5 worm cellular contexts compared by ENCODE assay signal in the genomic region with DNA sequence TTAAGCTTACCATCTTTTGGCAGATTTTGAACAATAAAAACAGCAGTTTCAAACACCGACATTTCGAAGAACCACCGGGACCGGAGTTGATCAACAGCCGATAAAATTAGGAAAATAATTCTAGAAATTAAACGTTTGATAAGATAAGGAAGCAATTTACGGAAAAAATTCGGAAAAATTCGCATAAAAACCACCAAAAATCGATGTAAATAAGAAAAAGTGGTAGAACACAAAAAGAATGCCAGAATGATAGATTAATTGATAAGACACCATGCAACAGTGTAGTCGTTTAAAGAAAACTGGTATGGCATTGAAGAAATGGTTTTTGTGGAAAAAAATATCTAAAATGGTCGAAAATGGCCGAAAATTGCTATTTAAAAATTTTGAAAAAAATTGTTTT.
TF ChIP-seq lines count a peak whose summit lies in the region.

A gene (minus strand): TSS at position 120 of the 400 bp plus-strand sequence.

TF ChIP-seq in whole organism, L1 larva, 84 proteins besides CTCF, POLR2A, EP300 and RAD21:
- TF ChIP-seq nhr-20 (tag; optimal IDR thresholded peaks at IDR 0.05; lab: Kevin White, UChicago) (peak; percentile 18), elt-2 (tag; optimal IDR thresholded peaks at IDR 0.05; lab: Kevin White, UChicago) (peak; percentile 57), mab-9 (GFP tag; IDR thresholded peaks at IDR 0.05; lab: Robert Waterston, UW) (no peak), swsn-7 (tag; optimal IDR thresholded peaks at IDR 0.05; lab: Kevin White, UChicago) (no peak), fkh-8 (tag; optimal IDR thresholded peaks at IDR 0.05; lab: Kevin White, UChicago) (no peak), unc-98 (GFP tag; IDR thresholded peaks at IDR 0.05; lab: Robert Waterston, UW) (no peak)

TF ChIP-seq in whole organism, L2 larva, 48 proteins besides CTCF, POLR2A, EP300 and RAD21:
- TF ChIP-seq ceh-16 (tag; optimal IDR thresholded peaks at IDR 0.05; lab: Kevin White, UChicago) (no peak), gmeb-1 (tag; optimal IDR thresholded peaks at IDR 0.05; lab: Kevin White, UChicago) (peak; percentile 9), fos-1 (tag; optimal IDR thresholded peaks at IDR 0.05; lab: Kevin White, UChicago) (peak; percentile 42), crh-2 (tag; optimal IDR thresholded peaks at IDR 0.05; lab: Kevin White, UChicago) (peak; percentile 1)
TF ChIP-seq in whole organism, L2 larva: peak in this region for 3.

TF ChIP-seq in whole organism, L3 larva, 47 proteins besides CTCF, POLR2A, EP300 and RAD21:
- TF ChIP-seq pha-4 (tag; optimal IDR thresholded peaks at IDR 0.05; lab: Kevin White, UChicago) (peak; percentile 68), ceh-28 (tag; optimal IDR thresholded peaks at IDR 0.05; lab: Kevin White, UChicago) (peak; percentile 7), eor-1 (tag; optimal IDR thresholded peaks at IDR 0.05; lab: Kevin White, UChicago) (no peak), ama-1 (optimal IDR thresholded peaks at IDR 0.05; lab: Kevin White, UChicago) (no peak), fos-1 (tag; optimal IDR thresholded peaks at IDR 0.05; lab: Kevin White, UChicago) (no peak), elt-1 (tag; optimal IDR thresholded peaks at IDR 0.05; lab: Kevin White, UChicago) (no peak), hmg-11 (tag; optimal IDR thresholded peaks at IDR 0.05; lab: Kevin White, UChicago) (no peak), ceh-16 (tag; optimal IDR thresholded peaks at IDR 0.05; lab: Kevin White, UChicago) (no peak), unc-39 (tag; optimal IDR thresholded peaks at IDR 0.05; lab: Kevin White, UChicago) (no peak), elt-2 (tag; optimal IDR thresholded peaks at IDR 0.05; lab: Kevin White, UChicago) (peak; percentile 89), pqm-1 (tag; optimal IDR thresholded peaks at IDR 0.05; lab: Kevin White, UChicago) (peak; percentile 78)

TF ChIP-seq in whole organism, L4 larva, 104 proteins besides CTCF, POLR2A, EP300 and RAD21:
- TF ChIP-seq hlh-11 (tag; optimal IDR thresholded peaks at IDR 0.05; lab: Kevin White, UChicago) = peak; percentile 64
- TF ChIP-seq pqm-1 (tag; optimal IDR thresholded peaks at IDR 0.05; lab: Kevin White, UChicago) = peak; percentile 39
- TF ChIP-seq hlh-30 (tag; optimal IDR thresholded peaks at IDR 0.05; lab: Kevin White, UChicago; ENCODE audit: insufficient read depth) = no peak
- peak; percentile 48 for TF ChIP-seq nhr-77 (tag; optimal IDR thresholded peaks at IDR 0.05; lab: Kevin White, UChicago)
- TF ChIP-seq nhr-28 (tag; optimal IDR thresholded peaks at IDR 0.05; lab: Kevin White, UChicago) = peak; percentile 78
- TF ChIP-seq nhr-76 (tag; optimal IDR thresholded peaks at IDR 0.05; lab: Kevin White, UChicago) = no peak
- TF ChIP-seq lsy-2 (tag; optimal IDR thresholded peaks at IDR 0.05; lab: Kevin White, UChicago) = peak in 1 of 2 experiments; percentile 8
- 0 out of 2 replicates have a peak, but pooled peaks have one; percentile 56 for TF ChIP-seq php-3 (GFP tag; IDR thresholded peaks at IDR 0.05; lab: Robert Waterston, UW)
- TF ChIP-seq dve-1 (tag; optimal IDR thresholded peaks at IDR 0.05; lab: Kevin White, UChicago; ENCODE audit: insufficient read depth) = peak; percentile 74
- TF ChIP-seq daf-16 (GFP tag; optimal IDR thresholded peaks at IDR 0.05; lab: Kevin White, UChicago) = no peak
- peak; percentile 97 for TF ChIP-seq daf-16 (tag; optimal IDR thresholded peaks at IDR 0.05; lab: Kevin White, UChicago)

TF ChIP-seq in whole organism, young adult, 124 proteins besides CTCF, POLR2A, EP300 and RAD21:
- no peak for TF ChIP-seq efl-1 (GFP tag; optimal IDR thresholded peaks at IDR 0.05; lab: Kevin White, UChicago)
- peak; percentile 48 for TF ChIP-seq nhr-80 (tag; optimal IDR thresholded peaks at IDR 0.05; lab: Kevin White, UChicago)
